Worm (Caenorhabditis elegans) whole organism, young adult: Measurements from ENCODE around the gene ttr-16.
A peak's percentile ranks its signal among the peaks of the same experiment; 100 is the strongest.

Source experiments
- B0336.3 ChIP-seq: fragments of 200-800 bp; sonication (Bioruptor generic); IDR thresholded peaks from 2 replicates; pipeline ENCODE4 v1.3.6; 2022; ENCODE audit warnings: missing genetic modification characterization, missing compliant biosample characterization
- F23B12.7 ChIP-seq: sonication (generic microtip); optimal IDR thresholded peaks from 2 replicates; lab custom pipeline; 2017; ENCODE audit warnings: missing genetic modification characterization, mild to moderate bottlenecking, missing compliant biosample characterization, antibody characterized with exemption, moderate library complexity; ENCODE audit not compliant: insufficient read depth
- F33H1.4 ChIP-seq: fragments of 200-800 bp; sonication (Bioruptor generic); IDR thresholded peaks from 2 replicates; pipeline ENCODE4 v1.3.6; 2022; ENCODE audit warnings: missing genetic modification reagents, missing genetic modification characterization, missing compliant biosample characterization
- F57C9.4 ChIP-seq: sonication (generic microtip); optimal IDR thresholded peaks from 2 replicates; lab custom pipeline; 2017; ENCODE audit warnings: mild to moderate bottlenecking, missing genetic modification characterization, missing compliant biosample characterization
- K12H6.12 ChIP-seq: fragments of 200-800 bp; sonication (Bioruptor generic); optimal IDR thresholded peaks from 2 replicates; lab custom pipeline; 2018; ENCODE audit warnings: mild to moderate bottlenecking, missing genetic modification characterization, missing compliant biosample characterization
- Y67H2A.10 ChIP-seq: fragments of 200-800 bp; sonication (Bioruptor generic); conservative IDR thresholded peaks from 2 replicates; pipeline ENCODE4 v1.3.6; 2022; ENCODE audit warnings: missing genetic modification reagents, missing genetic modification characterization, missing compliant biosample characterization
- ama-1 ChIP-seq, 3 experiments: fragments of 150-350 bp in 1 of 3; sonication (generic microtip) in 2 of 3; optimal IDR thresholded peaks; 2 replicates each; lab custom pipeline; 2014 to 2018; ENCODE audit warnings: missing biosample characterization in 2 of 3, missing genetic modification characterization in 2 of 3, missing genetic modification reagents in 2 of 3
- aptf-2 ChIP-seq: fragments of 200-800 bp; sonication (Bioruptor generic); conservative IDR thresholded peaks from 2 replicates; pipeline ENCODE4 v1.3.6; 2022; ENCODE audit warnings: missing genetic modification reagents, missing genetic modification characterization, missing compliant biosample characterization
- attf-5 ChIP-seq: fragments of 200-800 bp; sonication (Bioruptor generic); optimal IDR thresholded peaks from 2 replicates; lab custom pipeline; 2018; ENCODE audit warnings: mild to moderate bottlenecking, missing genetic modification characterization, missing compliant biosample characterization
- attf-6 ChIP-seq: fragments of 200-800 bp; sonication (Bioruptor generic); IDR thresholded peaks from 2 replicates; pipeline ENCODE4 v1.3.6; 2022; ENCODE audit warnings: missing genetic modification reagents, missing genetic modification characterization, missing compliant biosample characterization
- cebp-1 ChIP-seq, 2 experiments: fragments of 200-800 bp in 1 of 2; sonication (Bioruptor generic) in 1 of 2; sonication (generic microtip) in 1 of 2; IDR thresholded peaks in 1 of 2; optimal IDR thresholded peaks in 1 of 2; 2 replicates each; pipeline versions ENCODE4 v1.3.6 to Lab custom; 2017 to 2022; ENCODE audit warnings: missing compliant biosample characterization in 2 of 2, missing genetic modification characterization in 2 of 2, mild to moderate bottlenecking in 1 of 2, missing genetic modification reagents in 1 of 2, moderate library complexity in 1 of 2
- dox-1 ChIP-seq: fragments of 200-800 bp; sonication (Bioruptor generic); IDR thresholded peaks from 2 replicates; pipeline ENCODE4 v1.3.6; 2022; ENCODE audit warnings: missing genetic modification reagents, missing genetic modification characterization, missing compliant biosample characterization
- efl-1 ChIP-seq: fragments of 150-350 bp; optimal IDR thresholded peaks from 2 replicates; lab custom pipeline; 2014; ENCODE audit warnings: missing biosample characterization, missing genetic modification reagents, missing genetic modification characterization
- egl-18 ChIP-seq: fragments of 200-800 bp; sonication (Bioruptor generic); IDR thresholded peaks from 2 replicates; pipeline ENCODE4 v1.3.6; 2022; ENCODE audit warnings: missing genetic modification reagents, missing genetic modification characterization, missing compliant biosample characterization
- ekl-4 ChIP-seq: fragments of 200-800 bp; sonication (Bioruptor generic); IDR thresholded peaks from 2 replicates; pipeline ENCODE4 v1.3.6; 2022; ENCODE audit warnings: missing genetic modification reagents, missing genetic modification characterization, missing compliant biosample characterization
- ets-4 ChIP-seq: fragments of 200-800 bp; sonication (Bioruptor generic); optimal IDR thresholded peaks from 2 replicates; lab custom pipeline; 2018; ENCODE audit warnings: mild to moderate bottlenecking, missing genetic modification characterization, missing compliant biosample characterization
- gei-17 ChIP-seq: fragments of 200-800 bp; sonication (Bioruptor generic); optimal IDR thresholded peaks from 2 replicates; lab custom pipeline; 2018; ENCODE audit warnings: mild to moderate bottlenecking, missing genetic modification characterization, missing compliant biosample characterization
- let-607 ChIP-seq, 2 experiments: fragments of 200-800 bp in 1 of 2; sonication (Bioruptor generic) in 1 of 2; sonication (generic microtip) in 1 of 2; optimal IDR thresholded peaks; 2 replicates each; lab custom pipeline; 2016 to 2018; ENCODE audit warnings: mild to moderate bottlenecking in 2 of 2, missing compliant biosample characterization in 2 of 2, missing genetic modification characterization in 2 of 2, moderate library complexity in 2 of 2, missing genotype in 1 of 2
- lin-35 ChIP-seq, 3 experiments: fragments of 150-350 bp in 2 of 3; sonication (generic microtip) in 1 of 3; optimal IDR thresholded peaks; 2 replicates each; lab custom pipeline; 2014 to 2018; ENCODE audit warnings: missing biosample characterization in 3 of 3, missing genetic modification characterization in 3 of 3, missing genetic modification reagents in 3 of 3
- lin-40 ChIP-seq: sonication (generic microtip); optimal IDR thresholded peaks from 2 replicates; lab custom pipeline; 2016; ENCODE audit warnings: missing genetic modification characterization, mild to moderate bottlenecking, missing compliant biosample characterization, missing genotype, missing genetic modification reagents
- lin-54 ChIP-seq: fragments of 200-800 bp; sonication (Bioruptor generic); optimal IDR thresholded peaks from 2 replicates; lab custom pipeline; 2018; ENCODE audit warnings: mild to moderate bottlenecking, missing genetic modification characterization, missing compliant biosample characterization
- lsl-1 ChIP-seq: fragments of 200-800 bp; sonication (Bioruptor generic); optimal IDR thresholded peaks from 2 replicates; lab custom pipeline; 2018; ENCODE audit warnings: mild to moderate bottlenecking, missing genetic modification characterization, moderate library complexity, missing compliant biosample characterization
- mcd-1 ChIP-seq: fragments of 200-800 bp; sonication (Bioruptor generic); IDR thresholded peaks from 2 replicates; pipeline ENCODE4 v1.3.6; 2022; ENCODE audit warnings: missing genetic modification reagents, missing genetic modification characterization, missing compliant biosample characterization
- mxl-1 ChIP-seq: sonication (generic microtip); optimal IDR thresholded peaks from 2 replicates; lab custom pipeline; 2016; ENCODE audit warnings: missing genetic modification characterization, missing compliant biosample characterization
- nfyb-1 ChIP-seq: fragments of 200-800 bp; sonication (Bioruptor generic); IDR thresholded peaks from 2 replicates; pipeline ENCODE4 v1.3.6; 2022; ENCODE audit warnings: missing genetic modification reagents, missing genetic modification characterization, missing compliant biosample characterization
- nhr-80 ChIP-seq: sonication (generic microtip); optimal IDR thresholded peaks from 2 replicates; lab custom pipeline; 2016; ENCODE audit warnings: missing genetic modification characterization, missing compliant biosample characterization
- nhr-90 ChIP-seq: sonication (generic microtip); optimal IDR thresholded peaks from 2 replicates; lab custom pipeline; 2016; ENCODE audit warnings: missing genotype, mild to moderate bottlenecking, missing genetic modification characterization, missing compliant biosample characterization
- repo-1 ChIP-seq: sonication (generic microtip); optimal IDR thresholded peaks from 2 replicates; lab custom pipeline; 2017; ENCODE audit warnings: mild to moderate bottlenecking, missing genetic modification characterization, missing compliant biosample characterization
- unc-62 ChIP-seq: fragments of 150-350 bp; optimal IDR thresholded peaks from 2 replicates; lab custom pipeline; 2014; ENCODE audit warnings: missing biosample characterization, missing genetic modification reagents, missing genetic modification characterization
- ztf-26 ChIP-seq: sonication (generic microtip); optimal IDR thresholded peaks from 2 replicates; lab custom pipeline; 2017; ENCODE audit warnings: missing genetic modification characterization, missing compliant biosample characterization
- ztf-3 ChIP-seq: fragments of 200-800 bp; sonication (Bioruptor generic); optimal IDR thresholded peaks from 2 replicates; lab custom pipeline; 2018; ENCODE audit warnings: mild to moderate bottlenecking, missing genetic modification characterization, missing compliant biosample characterization

The ttr-16 gene

ce11 chrIV:11022303-11022702, 41.6 kb downstream of the ttr-16 start, which contains the start of gene alh-3:
alh-3 (plus strand) TSS chrIV:11022603.
- no peak for TF ChIP-seq lin-40 (tag; lab: Kevin White, UChicago)
- no peak for TF ChIP-seq mxl-1 (tag; lab: Kevin White, UChicago)
- TF ChIP-seq aptf-2 (GFP tag; lab: Robert Waterston, UW): no peak
- peak; percentile 7 for TF ChIP-seq ama-1 (optimal IDR thresholded peaks at IDR 0.05; lab: Kevin White, UChicago)
- no peak for TF ChIP-seq ama-1 (GFP tag; optimal IDR thresholded peaks at IDR 0.05; lab: Kevin White, UChicago)

DNA sequence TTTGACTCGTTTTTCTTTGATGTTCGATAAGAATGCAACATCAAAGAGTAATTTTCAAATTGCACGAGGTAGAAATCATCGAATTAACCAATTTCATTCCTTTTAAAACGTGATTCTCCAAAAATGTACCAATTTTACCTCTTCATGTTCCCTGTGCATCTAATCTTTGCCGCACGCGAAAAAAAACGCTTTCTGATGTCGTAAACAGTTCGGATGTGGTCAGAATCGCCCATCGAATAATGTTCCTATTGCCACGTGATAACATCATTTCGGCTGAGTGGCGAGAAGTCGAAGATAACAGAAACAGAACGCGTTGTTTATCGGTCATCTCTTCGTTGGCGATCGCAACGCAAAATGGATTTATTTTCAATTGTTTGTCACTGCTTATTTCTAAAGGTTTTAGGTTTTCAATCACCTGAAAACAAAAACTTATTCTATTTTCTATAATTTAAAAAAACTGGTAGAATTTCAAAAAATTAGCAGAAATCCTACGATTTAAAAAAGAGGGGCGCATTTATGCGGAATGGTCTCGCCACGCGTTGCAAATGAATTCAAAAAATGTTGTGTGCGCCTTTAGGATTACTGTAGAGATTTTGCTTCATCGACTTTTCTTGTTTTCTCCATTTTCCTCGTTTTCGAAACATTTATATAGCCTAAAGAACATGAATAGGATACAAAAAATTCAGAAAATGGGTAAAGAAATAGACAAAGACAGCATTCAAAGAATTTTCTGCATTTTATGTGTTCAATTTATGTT, 42.2 kb downstream of the ttr-16 start, which contains the start of gene mogs-1:
mogs-1 (minus strand) TSS at position 417 of the 757 bp plus-strand sequence.
- peak; percentile 32; the same call in 1 of the 2 replicates for TF ChIP-seq B0336.3 (GFP tag; lab: Robert Waterston, UW)
- TF ChIP-seq let-607 (tag; optimal IDR thresholded peaks at IDR 0.05; lab: Kevin White, UChicago): peak in 1 of 2 experiments; percentile 25
- no peak for TF ChIP-seq gei-17 (GFP tag; lab: Kevin White, UChicago)
- 0 out of 2 replicates have a peak, but pooled peaks have one; percentile 42 for TF ChIP-seq dox-1 (GFP tag; lab: Robert Waterston, UW)
- TF ChIP-seq cebp-1 (GFP tag; IDR thresholded peaks at IDR 0.05; lab: Robert Waterston, UW): no peak
- TF ChIP-seq cebp-1 (tag; optimal IDR thresholded peaks at IDR 0.05; lab: Kevin White, UChicago): peak; percentile 39
- no peak for TF ChIP-seq egl-18 (GFP tag; lab: Robert Waterston, UW)
- TF ChIP-seq lsl-1: peak; percentile 64
- peak; percentile 6 for TF ChIP-seq repo-1 (tag; lab: Kevin White, UChicago)
- no peak for TF ChIP-seq efl-1 (GFP tag; lab: Kevin White, UChicago)
- peak; percentile 57 for TF ChIP-seq ztf-26 (tag; lab: Kevin White, UChicago)
- peak; percentile 52 for TF ChIP-seq nhr-80 (tag; lab: Kevin White, UChicago)
- 0 out of 2 replicates have a peak, but pooled peaks have one; percentile 4 for TF ChIP-seq mcd-1 (GFP tag; lab: Robert Waterston, UW)
- peak; percentile 59; the same call in 1 of the 2 replicates for TF ChIP-seq F33H1.4 (GFP tag; lab: Robert Waterston, UW)
- TF ChIP-seq lin-54 (GFP tag; lab: Kevin White, UChicago): peak; percentile 31
- peak; percentile 40 for TF ChIP-seq attf-5 (GFP tag; lab: Kevin White, UChicago)
- TF ChIP-seq, all 124 proteins: peak for 12

DNA sequence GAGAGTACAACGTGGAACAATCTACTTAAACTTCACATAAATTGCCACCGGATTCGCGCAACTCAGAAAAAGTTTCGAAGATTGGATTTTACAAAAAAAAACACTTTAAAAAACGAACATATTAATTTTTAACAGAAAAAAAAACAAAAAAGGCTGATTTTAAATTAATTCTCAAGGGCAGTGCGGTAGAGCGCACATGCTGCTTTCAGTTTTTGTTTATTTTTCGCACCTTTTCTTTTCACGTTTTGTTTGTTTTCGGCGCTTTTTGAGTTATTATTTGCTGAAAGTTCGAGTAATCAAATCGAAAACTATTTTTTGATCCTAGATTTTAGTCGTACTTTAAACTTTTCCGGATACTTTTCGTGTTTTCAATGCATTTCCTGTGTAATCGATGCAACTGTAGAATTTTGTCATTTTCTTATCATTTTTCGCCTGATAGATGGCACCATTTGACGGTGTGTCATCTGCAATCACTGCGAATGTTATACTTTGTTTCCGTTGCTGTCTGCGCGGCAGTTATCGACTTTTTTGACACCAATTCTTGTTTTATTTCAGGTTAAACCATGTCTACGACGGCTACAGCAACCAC, 43.9 kb downstream of the ttr-16 start, which contains the start of gene F13H10.8:
F13H10.8 (plus strand) TSS at position 556 of the 589 bp plus-strand sequence.
- TF ChIP-seq dox-1 (GFP tag; lab: Robert Waterston, UW) (peak; percentile 8; the same call in 1 of the 2 replicates), ztf-3 (GFP tag; lab: Kevin White, UChicago) (no peak), F57C9.4 (no peak), ama-1 (optimal IDR thresholded peaks at IDR 0.05; lab: Kevin White, UChicago) (no peak), ama-1 (GFP tag; optimal IDR thresholded peaks at IDR 0.05; lab: Kevin White, UChicago) (no peak), nhr-80 (tag; lab: Kevin White, UChicago) (peak; percentile 85), nhr-90 (tag; lab: Kevin White, UChicago) (no peak), unc-62 (GFP tag; lab: Kevin White, UChicago) (no peak), let-607 (tag; optimal IDR thresholded peaks at IDR 0.05; lab: Kevin White, UChicago) (peak; percentile 13 to 15), attf-6 (no peak), efl-1 (GFP tag; lab: Kevin White, UChicago) (no peak), ets-4 (peak; percentile 16), mcd-1 (GFP tag; lab: Robert Waterston, UW) (peak; percentile 82), lin-35 (GFP tag; optimal IDR thresholded peaks at IDR 0.05; lab: Kevin White, UChicago) (peak in 1 of 3 experiments; percentile 23), K12H6.12 (tag; lab: Kevin White, UChicago) (no peak), nfyb-1 (0 out of 2 replicates have a peak, but pooled peaks have one; percentile 9), Y67H2A.10 (GFP tag; lab: Robert Waterston, UW) (no peak), ekl-4 (GFP tag; lab: Robert Waterston, UW) (no peak), F23B12.7 (peak; percentile 39), attf-5 (GFP tag; lab: Kevin White, UChicago) (peak; percentile 52)
